Worm (Caenorhabditis elegans): ENCODE data around the gene hsp-12.2.

ce11 chrIII:8148751-8149150 lies 10.9 kb downstream of the hsp-12.2 start, which contains the start of gene D2007.2:
- no peak for TF ChIP-seq dao-5 (tag; optimal IDR thresholded peaks at IDR 0.05)
- TF ChIP-seq W03F9.2 (tag; optimal IDR thresholded peaks at IDR 0.05), result no peak
- no peak for TF ChIP-seq him-1 (tag; optimal IDR thresholded peaks at IDR 0.05)

Data from whole organism, L4/young adult.